Worm (Caenorhabditis elegans): ENCODE data around the gene F25E5.1.
"Not testable (repeated sequence)": the region's sequence is repeated elsewhere in the genome, so short reads cannot be mapped to it uniquely, and the experiment has no call there.

The F25E5.1 gene

ce11 chrV:7497440-7497839 is 31.8 kb downstream of the F25E5.1 start, which contains the start of gene srh-79:
Gene srh-79, plus strand, starts transcription at chrV:7497740.
- TF ChIP-seq daf-12 (tag; optimal IDR thresholded peaks at IDR 0.05), result no peak
- TF ChIP-seq nhr-25 (tag; optimal IDR thresholded peaks at IDR 0.05), result no peak
- no peak for TF ChIP-seq nhr-23 (tag; optimal IDR thresholded peaks at IDR 0.05)
- no peak for TF ChIP-seq hmg-11 (tag; optimal IDR thresholded peaks at IDR 0.05)
- TF ChIP-seq ceh-28 (tag; optimal IDR thresholded peaks at IDR 0.05), result no peak
- no peak for TF ChIP-seq egl-27 (tag; optimal IDR thresholded peaks at IDR 0.05)
- TF ChIP-seq fos-1 (tag; optimal IDR thresholded peaks at IDR 0.05), result no peak
- TF ChIP-seq zag-1 (tag; optimal IDR thresholded peaks at IDR 0.05), result no peak

ce11 chrV:7501194-7501593 is 35.5 kb downstream of the F25E5.1 start:
- TF ChIP-seq nhr-237 (tag; optimal IDR thresholded peaks at IDR 0.05) (no peak), ceh-28 (tag; optimal IDR thresholded peaks at IDR 0.05) (no peak), elt-1 (tag; optimal IDR thresholded peaks at IDR 0.05) (no peak), nhr-76 (tag; optimal IDR thresholded peaks at IDR 0.05) (no peak), ZK546.5 (tag; optimal IDR thresholded peaks at IDR 0.05) (no peak), lin-39 (tag; optimal IDR thresholded peaks at IDR 0.05) (no peak), daf-12 (tag; optimal IDR thresholded peaks at IDR 0.05) (no peak), sea-2 (GFP tag; optimal IDR thresholded peaks at IDR 0.05) (no peak), fkh-2 (tag; optimal IDR thresholded peaks at IDR 0.05) (no peak), unc-39 (tag; optimal IDR thresholded peaks at IDR 0.05) (no peak), unc-62 (GFP tag; optimal IDR thresholded peaks at IDR 0.05) (no peak), nhr-25 (tag; optimal IDR thresholded peaks at IDR 0.05) (no peak), skn-1 (tag; optimal IDR thresholded peaks at IDR 0.05) (no peak), snpc-4 (tag; optimal IDR thresholded peaks at IDR 0.05) (no peak), ceh-82 (tag; optimal IDR thresholded peaks at IDR 0.05) (no peak)

- TF ChIP-seq nfya-1 (tag; optimal IDR thresholded peaks at IDR 0.05; ENCODE audit: insufficient read depth), result no peak
- TF ChIP-seq elt-2 (tag; optimal IDR thresholded peaks at IDR 0.05), result no peak
- no peak for TF ChIP-seq fkh-2 (tag; optimal IDR thresholded peaks at IDR 0.05)
- no peak for TF ChIP-seq sea-2 (GFP tag; optimal IDR thresholded peaks at IDR 0.05)
- no peak for TF ChIP-seq ztf-4 (tag; optimal IDR thresholded peaks at IDR 0.05)
- no peak for TF ChIP-seq mdl-1 (tag; optimal IDR thresholded peaks at IDR 0.05)
- TF ChIP-seq pqm-1 (tag; optimal IDR thresholded peaks at IDR 0.05), result no peak
- TF ChIP-seq jun-1 (tag; optimal IDR thresholded peaks at IDR 0.05), result no peak
- TF ChIP-seq ceh-28 (tag; optimal IDR thresholded peaks at IDR 0.05), result no peak
- no peak for TF ChIP-seq ceh-16 (tag; optimal IDR thresholded peaks at IDR 0.05)
- TF ChIP-seq mml-1 (tag; optimal IDR thresholded peaks at IDR 0.05), result no peak
- TF ChIP-seq unc-62 (GFP tag; optimal IDR thresholded peaks at IDR 0.05), result no peak
These were observed 38.6 kb downstream of the F25E5.1 start, which contains the start of gene srh-229 for ce11 chrV:7504271-7504670. Gene srh-229, minus strand, starts transcription at chrV:7504371.

ce11 chrV:7506207-7506606 is 40.5 kb downstream of the F25E5.1 start:
- TF ChIP-seq nhr-43 (tag; optimal IDR thresholded peaks at IDR 0.05; ENCODE audit: poor library complexity, severe bottlenecking) (peak; percentile 25), elt-2 (tag; optimal IDR thresholded peaks at IDR 0.05) (peak; percentile 23), egl-27 (tag; optimal IDR thresholded peaks at IDR 0.05) (no peak)

ce11 chrV:7508566-7509044 is 42.9 kb downstream of the F25E5.1 start, which contains the start of the genes str-31 and nhr-172:
Gene str-31, minus strand, starts transcription at chrV:7508666.
Gene nhr-172, plus strand, starts transcription at chrV:7508994.
- TF ChIP-seq nhr-23 (tag; optimal IDR thresholded peaks at IDR 0.05), result peak; percentile 56
- TF ChIP-seq pha-4 (tag; optimal IDR thresholded peaks at IDR 0.05), result no peak
- TF ChIP-seq ceh-28 (tag; optimal IDR thresholded peaks at IDR 0.05), result no peak
- TF ChIP-seq elt-3 (tag; optimal IDR thresholded peaks at IDR 0.05), result no peak

ce11 chrV:7511465-7511864 is 45.8 kb downstream of the F25E5.1 start, which contains the start of gene nhr-171:
Gene nhr-171, plus strand, starts transcription at chrV:7511765.
- not testable (repeated sequence) for TF ChIP-seq tbx-2, nhr-76, ztf-4 (tag; optimal IDR thresholded peaks at IDR 0.05)

Measured in whole organism, L3 larva.